Fruit fly (Drosophila melanogaster) whole organism, embryonic: ENCODE measurements around the gene Mbs.

ENCODE experiments used
- CG1024 ChIP-seq: fragments of 200-800 bp; sonication (Bioruptor generic); IDR thresholded peaks from 2 replicates; pipeline ENCODE4 v1.3.6; 2022; ENCODE audit warnings: missing biosample characterization, missing genetic modification characterization
- CG12769 ChIP-seq: fragments of 200-800 bp; sonication (Bioruptor generic); optimal IDR thresholded peaks from 2 replicates; lab custom pipeline; 2019; ENCODE audit warnings: missing biosample characterization, mild to moderate bottlenecking, missing genetic modification characterization, moderate library complexity
- CG2712 ChIP-seq: fragments of 200-800 bp; optimal IDR thresholded peaks from 3 replicates; lab custom pipeline; 2019; ENCODE audit warnings: missing biosample characterization, mild to moderate bottlenecking, missing genetic modification characterization, moderate library complexity
- CG31365 ChIP-seq: fragments of 200-800 bp; sonication (Bioruptor generic); optimal IDR thresholded peaks from 2 replicates; lab custom pipeline; 2018; ENCODE audit warnings: missing biosample characterization, mild to moderate bottlenecking, missing genetic modification characterization
- CG33213 ChIP-seq: fragments of 200-800 bp; sonication (Bioruptor generic); optimal IDR thresholded peaks from 3 replicates; lab custom pipeline; 2016; ENCODE audit warnings: missing biosample characterization, missing genetic modification characterization
- CG4360 ChIP-seq: fragments of 200-800 bp; sonication (Bioruptor generic); IDR thresholded peaks from 2 replicates; pipeline ENCODE4 v1.3.6; 2022; ENCODE audit warnings: missing biosample characterization, missing genetic modification characterization
- CG6272 ChIP-seq: fragments of 200-800 bp; sonication (Bioruptor generic); IDR thresholded peaks from 2 replicates; pipeline ENCODE4 v1.3.6; 2022; ENCODE audit warnings: missing biosample characterization, missing genetic modification characterization
- CG6683 ChIP-seq: fragments of 200-800 bp; sonication (Bioruptor generic); optimal IDR thresholded peaks from 2 replicates; lab custom pipeline; 2017; ENCODE audit warnings: missing biosample characterization, mild to moderate bottlenecking, missing genetic modification characterization, missing genetic modification reagents
- CG6791 ChIP-seq: fragments of 200-800 bp; sonication (Bioruptor generic); IDR thresholded peaks from 3 replicates; pipeline ENCODE4 v1.3.6; 2022; ENCODE audit warnings: missing biosample characterization, missing genetic modification characterization; ENCODE audit not compliant: partially characterized antibody
- CG8924 ChIP-seq: fragments of 200-800 bp; optimal IDR thresholded peaks from 3 replicates; lab custom pipeline; 2019; ENCODE audit warnings: missing biosample characterization, mild to moderate bottlenecking, missing genetic modification characterization, moderate library complexity
- CG9215 ChIP-seq: fragments of 200-800 bp; sonication (Bioruptor generic); IDR thresholded peaks from 2 replicates; pipeline ENCODE4 v1.3.6; 2022; ENCODE audit warnings: missing biosample characterization, missing genetic modification characterization
- CG9817 ChIP-seq: fragments of 200-800 bp; sonication (Bioruptor generic); optimal IDR thresholded peaks from 2 replicates; lab custom pipeline; 2018; ENCODE audit warnings: missing biosample characterization, mild to moderate bottlenecking, missing genetic modification characterization, moderate library complexity
- CG9932 ChIP-seq: fragments of 200-800 bp; sonication (Bioruptor generic); IDR thresholded peaks from 2 replicates; pipeline ENCODE4 v1.3.6; 2022; ENCODE audit warnings: missing biosample characterization, missing genetic modification characterization
- Dbx ChIP-seq: fragments of 200-800 bp; sonication (Bioruptor generic); IDR thresholded peaks from 3 replicates; pipeline ENCODE4 v1.3.6; 2022; ENCODE audit warnings: missing biosample characterization, missing genetic modification characterization
- Dll ChIP-seq: fragments of 200-800 bp; sonication (Bioruptor generic); IDR thresholded peaks from 4 replicates; pipeline ENCODE4 v1.3.6; 2022; ENCODE audit warnings: missing biosample characterization, missing genetic modification characterization; ENCODE audit not compliant: partially characterized antibody
- Doc2 ChIP-seq: fragments of 200-800 bp; sonication (Bioruptor generic); IDR thresholded peaks from 2 replicates; pipeline ENCODE4 v1.3.6; 2022; ENCODE audit warnings: missing biosample characterization, missing genetic modification characterization
- Ets97D ChIP-seq: fragments of 200-800 bp; sonication (Bioruptor generic); optimal IDR thresholded peaks from 3 replicates; lab custom pipeline; 2016; ENCODE audit warnings: missing biosample characterization, missing genetic modification characterization
- Fer2 ChIP-seq: fragments of 200-800 bp; sonication (Bioruptor generic); optimal IDR thresholded peaks from 2 replicates; lab custom pipeline; 2018; ENCODE audit warnings: missing biosample characterization, mild to moderate bottlenecking, missing genetic modification characterization, moderate library complexity
- Hmr ChIP-seq: fragments of 200-800 bp; sonication (Bioruptor generic); optimal IDR thresholded peaks from 3 replicates; lab custom pipeline; 2017; ENCODE audit warnings: mild to moderate bottlenecking, missing biosample characterization, missing genetic modification reagents, missing genetic modification characterization
- Hr39 ChIP-seq: fragments of >200 bp; optimal IDR thresholded peaks from 2 replicates; lab custom pipeline; 2017
- Jarid2 ChIP-seq: fragments of 200-800 bp; sonication (Bioruptor generic); optimal IDR thresholded peaks from 3 replicates; lab custom pipeline; 2017; ENCODE audit warnings: mild to moderate bottlenecking, missing biosample characterization, missing genetic modification reagents, missing genetic modification characterization
- Lhr ChIP-seq: fragments of 200-800 bp; sonication (Bioruptor generic); optimal IDR thresholded peaks from 3 replicates; lab custom pipeline; 2017; ENCODE audit warnings: mild to moderate bottlenecking, missing biosample characterization, missing genetic modification reagents, missing genetic modification characterization
- Med ChIP-seq: fragments of 200-800 bp; sonication (Bioruptor generic); peaks from one replicate; lab custom pipeline; 2016; ENCODE audit warnings: missing biosample characterization, missing genetic modification characterization, mild to moderate bottlenecking, inconsistent platforms, moderate library complexity
- Scr ChIP-seq: fragments of 200-800 bp; sonication (Bioruptor generic); IDR thresholded peaks from 2 replicates; pipeline ENCODE4 v1.3.6; 2022; ENCODE audit warnings: missing biosample characterization, missing genetic modification characterization; ENCODE audit not compliant: partially characterized antibody
- Side ChIP-seq: fragments of 200-800 bp; sonication (Bioruptor generic); optimal IDR thresholded peaks from 2 replicates; lab custom pipeline; 2016; ENCODE audit warnings: missing biosample characterization, missing genetic modification characterization
- Spps ChIP-seq: fragments of 200-800 bp; sonication (Bioruptor generic); optimal IDR thresholded peaks from 2 replicates; lab custom pipeline; 2018; ENCODE audit warnings: missing biosample characterization, mild to moderate bottlenecking, missing genetic modification characterization
- Sry-β ChIP-seq: fragments of 200-800 bp; sonication (Bioruptor generic); optimal IDR thresholded peaks from 2 replicates; lab custom pipeline; 2018; ENCODE audit warnings: missing biosample characterization, mild to moderate bottlenecking, missing genetic modification characterization, moderate library complexity
- Stat92E ChIP-seq, 3 experiments: fragments of >200 bp in 2 of 3; fragments of 200-800 bp in 1 of 3; sonication (Bioruptor generic) in 1 of 3; optimal IDR thresholded peaks; 2 replicates each; lab custom pipeline; 2017 to 2019; ENCODE audit warnings: missing biosample characterization in 3 of 3, missing genetic modification characterization in 3 of 3, mild to moderate bottlenecking in 1 of 3, moderate library complexity in 1 of 3
- chinmo ChIP-seq: fragments of 200-800 bp; sonication (Bioruptor generic); IDR thresholded peaks from 4 replicates; pipeline ENCODE4 v1.3.6; 2022; ENCODE audit warnings: missing biosample characterization, missing genetic modification characterization; ENCODE audit not compliant: partially characterized antibody
- crol ChIP-seq: fragments of 200-800 bp; sonication (Bioruptor generic); IDR thresholded peaks from 2 replicates; pipeline ENCODE4 v1.3.6; 2022; ENCODE audit warnings: missing biosample characterization, missing genetic modification characterization
- exex ChIP-seq: fragments of 200-800 bp; sonication (Bioruptor generic); optimal IDR thresholded peaks from 4 replicates; lab custom pipeline; 2018; ENCODE audit warnings: missing biosample characterization, mild to moderate bottlenecking, missing genetic modification characterization, moderate library complexity
- ftz-f1 ChIP-seq: fragments of 200-800 bp; sonication (Bioruptor generic); optimal IDR thresholded peaks from 2 replicates; lab custom pipeline; 2016; ENCODE audit warnings: missing biosample characterization, missing genetic modification characterization
- gfzf ChIP-seq: fragments of 200-800 bp; sonication (Bioruptor generic); optimal IDR thresholded peaks from 2 replicates; lab custom pipeline; 2016; ENCODE audit warnings: missing biosample characterization, mild to moderate bottlenecking, missing genetic modification characterization, moderate library complexity
- gro ChIP-seq: fragments of 200-800 bp; sonication (Bioruptor generic); optimal IDR thresholded peaks from 2 replicates; lab custom pipeline; 2016; ENCODE audit warnings: missing biosample characterization, missing genetic modification characterization
- hbn ChIP-seq: fragments of 200-800 bp; sonication (Bioruptor generic); IDR thresholded peaks from 2 replicates; pipeline ENCODE4 v1.3.6; 2022; ENCODE audit warnings: missing biosample characterization, missing genetic modification characterization; ENCODE audit not compliant: partially characterized antibody
- knrl ChIP-seq: fragments of 200-800 bp; sonication (Bioruptor generic); IDR thresholded peaks from 3 replicates; pipeline ENCODE4 v1.3.6; 2022; ENCODE audit warnings: missing biosample characterization, missing genetic modification characterization; ENCODE audit not compliant: partially characterized antibody
- lola ChIP-seq, 3 experiments: fragments of >200 bp in 2 of 3; fragments of 200-800 bp in 1 of 3; sonication (Bioruptor generic) in 1 of 3; optimal IDR thresholded peaks; 2 replicates each; lab custom pipeline; 2017 to 2019; ENCODE audit warnings: missing biosample characterization in 3 of 3, missing genetic modification characterization in 3 of 3, mild to moderate bottlenecking in 1 of 3, moderate library complexity in 1 of 3
- mirr ChIP-seq: fragments of 200-800 bp; sonication (Bioruptor generic); optimal IDR thresholded peaks from 3 replicates; lab custom pipeline; 2018; ENCODE audit warnings: missing biosample characterization, mild to moderate bottlenecking, missing genetic modification characterization
- nau ChIP-seq: fragments of 200-800 bp; sonication (Bioruptor generic); optimal IDR thresholded peaks from 3 replicates; lab custom pipeline; 2017; ENCODE audit warnings: missing biosample characterization, mild to moderate bottlenecking, missing genetic modification characterization, missing genetic modification reagents
- nerfin-2 ChIP-seq: fragments of 200-800 bp; sonication (Bioruptor generic); IDR thresholded peaks from 2 replicates; pipeline ENCODE4 v1.3.6; 2022; ENCODE audit warnings: missing biosample characterization, missing genetic modification characterization; ENCODE audit not compliant: partially characterized antibody
- nmo ChIP-seq: fragments of 200-800 bp; sonication (Bioruptor generic); optimal IDR thresholded peaks from 2 replicates; lab custom pipeline; 2018; ENCODE audit warnings: missing biosample characterization, mild to moderate bottlenecking, missing genetic modification characterization, moderate library complexity
- pnt ChIP-seq: fragments of 200-800 bp; sonication (Bioruptor generic); optimal IDR thresholded peaks from 3 replicates; lab custom pipeline; 2016; ENCODE audit warnings: missing biosample characterization, missing genetic modification characterization
- prd ChIP-seq, 3 experiments: fragments of >200 bp in 2 of 3; fragments of 200-800 bp in 1 of 3; sonication (Bioruptor generic) in 1 of 3; optimal IDR thresholded peaks in 2 of 3; IDR thresholded peaks in 1 of 3; 2 replicates in 2 of 3; 3 replicates in 1 of 3; pipeline versions ENCODE4 v1.3.6 to Lab custom; 2017 to 2022; ENCODE audit warnings: missing biosample characterization in 1 of 3, missing genetic modification characterization in 1 of 3
- repo ChIP-seq: fragments of 200-800 bp; sonication (Bioruptor generic); optimal IDR thresholded peaks from 2 replicates; lab custom pipeline; 2016; ENCODE audit warnings: missing biosample characterization, missing genetic modification characterization
- row ChIP-seq: fragments of 200-800 bp; sonication (Bioruptor generic); IDR thresholded peaks from 3 replicates; pipeline ENCODE4 v1.3.6; 2022; ENCODE audit warnings: missing biosample characterization, missing genetic modification characterization
- schlank ChIP-seq: fragments of 200-800 bp; sonication (Bioruptor generic); optimal IDR thresholded peaks from 2 replicates; lab custom pipeline; 2018; ENCODE audit warnings: missing biosample characterization, mild to moderate bottlenecking, missing genetic modification characterization
- sens-2 ChIP-seq: fragments of 200-800 bp; sonication (Bioruptor generic); IDR thresholded peaks from 2 replicates; pipeline ENCODE4 v1.3.6; 2022; ENCODE audit warnings: missing biosample characterization, missing genetic modification characterization
- unc-4 ChIP-seq: fragments of 200-800 bp; sonication (Bioruptor generic); IDR thresholded peaks from 2 replicates; pipeline ENCODE4 v1.3.6; 2022; ENCODE audit warnings: missing biosample characterization, missing genetic modification characterization; ENCODE audit not compliant: partially characterized antibody
- zen ChIP-seq: fragments of 200-800 bp; sonication (Bioruptor generic); optimal IDR thresholded peaks from 3 replicates; lab custom pipeline; 2018; ENCODE audit warnings: missing biosample characterization, mild to moderate bottlenecking, missing genetic modification characterization, moderate library complexity

Mbs gene

DNA sequence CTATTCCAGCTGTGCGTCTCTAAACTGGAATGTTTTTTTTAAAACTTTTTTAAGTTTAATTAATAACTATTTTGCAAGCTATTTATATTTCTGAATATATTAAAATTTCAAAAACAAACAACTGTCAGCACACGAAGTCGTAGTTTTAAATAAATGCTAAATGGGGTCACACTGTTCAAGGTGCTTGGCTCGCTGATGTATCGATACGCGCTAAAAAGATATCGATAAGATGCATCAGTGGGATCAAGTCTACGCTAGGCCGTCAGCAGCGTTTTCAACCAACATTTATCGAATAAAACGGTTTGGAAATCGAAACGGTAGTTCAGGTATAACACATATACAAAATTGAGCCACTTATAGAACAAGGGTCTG, 886 bp upstream of the Mbs start, which contains the start of gene Diap1 (continued):
- TF ChIP-seq schlank (tag; lab: Kevin White, UChicago) (no peak), zen (peak; percentile 37), nerfin-2 (peak; percentile 84), sens-2 (GFP tag; lab: Robert Waterston, UW) (no peak), Med (peak; percentile 84), Hmr (peak; percentile 31), Stat92E (GFP tag; optimal IDR thresholded peaks at IDR 0.05; lab: Kevin White, UChicago) (peak in 1 of 3 experiments; percentile 72), CG12769 (tag; lab: Kevin White, UChicago) (no peak), lola (GFP tag; optimal IDR thresholded peaks at IDR 0.05; lab: Kevin White, UChicago) (no peak), crol (GFP tag; lab: Robert Waterston, UW) (no peak; the same call in 1 of the 2 replicates), Dll (GFP tag; lab: Robert Waterston, UW) (peak; percentile 91), prd (optimal IDR thresholded peaks at IDR 0.05; lab: Kevin White, UChicago) (no peak), prd (GFP tag; IDR thresholded peaks at IDR 0.05; lab: Robert Waterston, UW) (0 out of 3 replicates have a peak, but pooled peaks have one; percentile 17), Doc2 (no peak), Ets97D (GFP tag; lab: Kevin White, UChicago) (peak; percentile 90), Dbx (GFP tag; lab: Robert Waterston, UW) (no peak; the same call in 2 of the 3 replicates), unc-4 (GFP tag; lab: Robert Waterston, UW) (peak; percentile 88), nau (GFP tag; lab: Kevin White, UChicago) (no peak), ftz-f1 (GFP tag; lab: Kevin White, UChicago) (peak; percentile 53), CG1024 (no peak), CG4360 (GFP tag; lab: Robert Waterston, UW) (no peak), CG6683 (no peak), repo (no peak), Jarid2 (GFP tag; lab: Kevin White, UChicago) (no peak), Hr39 (no peak), pnt (no peak), CG2712 (tag; lab: Kevin White, UChicago) (peak; percentile 18), CG6791 (GFP tag; lab: Robert Waterston, UW) (peak; percentile 96), hbn (peak; percentile 82), Fer2 (tag; lab: Kevin White, UChicago) (no peak), Spps (no peak), CG31365 (tag; lab: Kevin White, UChicago) (no peak), CG33213 (GFP tag; lab: Kevin White, UChicago) (peak; percentile 41), Side (GFP tag; lab: Kevin White, UChicago) (no peak), Sry-β (GFP tag; lab: Kevin White, UChicago) (peak; percentile 82), CG9932 (GFP tag; lab: Robert Waterston, UW) (peak; percentile 45), knrl (GFP tag; lab: Robert Waterston, UW) (peak; percentile 88), CG6272 (GFP tag; lab: Robert Waterston, UW) (0 out of 2 replicates have a peak, but pooled peaks have one; percentile 31), mirr (GFP tag; lab: Kevin White, UChicago) (no peak), gfzf (GFP tag; lab: Kevin White, UChicago) (peak; percentile 58), CG9215 (GFP tag; lab: Robert Waterston, UW) (peak; percentile 21; the same call in 1 of the 2 replicates), nmo (GFP tag; lab: Kevin White, UChicago) (peak; percentile 50), chinmo (GFP tag; lab: Robert Waterston, UW) (peak; percentile 40; the same call in 1 of the 4 replicates), row (GFP tag; lab: Robert Waterston, UW) (0 out of 3 replicates have a peak, but pooled peaks have one; percentile 36), Scr (GFP tag; lab: Robert Waterston, UW) (peak; percentile 86), CG9817 (peak; percentile 17), Lhr (GFP tag; lab: Kevin White, UChicago) (peak; percentile 77), gro (GFP tag; lab: Kevin White, UChicago) (peak; percentile 4), exex (tag; lab: Kevin White, UChicago) (no peak), CG8924 (no peak)
